Worm (Caenorhabditis elegans) whole organism, young adult: ENCODE results near the gene npr-32.
A peak's percentile ranks its signal among the peaks of the same experiment; 100 is the strongest.

Experiments used
- B0019.2 ChIP-seq: fragments of 200-800 bp; sonication (Bioruptor generic); conservative IDR thresholded peaks from 2 replicates; pipeline ENCODE4 v1.3.6; 2022; ENCODE audit warnings: missing genetic modification reagents, missing genetic modification characterization, missing compliant biosample characterization
- B0261.1 ChIP-seq: sonication (generic microtip); optimal IDR thresholded peaks from 2 replicates; lab custom pipeline; 2016; ENCODE audit warnings: mild to moderate bottlenecking, missing genetic modification characterization, moderate library complexity, missing compliant biosample characterization
- C06A6.2 ChIP-seq: fragments of 200-800 bp; sonication (Bioruptor generic); conservative IDR thresholded peaks from 2 replicates; pipeline ENCODE4 v1.3.6; 2022; ENCODE audit warnings: missing genetic modification characterization, missing compliant biosample characterization
- C17E4.6 ChIP-seq: fragments of 200-800 bp; sonication (Bioruptor generic); IDR thresholded peaks from 2 replicates; pipeline ENCODE4 v1.3.6; 2022; ENCODE audit warnings: missing genetic modification reagents, missing genetic modification characterization, missing compliant biosample characterization
- F22D6.2 ChIP-seq: sonication (generic microtip); optimal IDR thresholded peaks from 2 replicates; lab custom pipeline; 2016; ENCODE audit warnings: mild to moderate bottlenecking, missing genetic modification characterization, missing compliant biosample characterization
- F33H1.4 ChIP-seq: fragments of 200-800 bp; sonication (Bioruptor generic); IDR thresholded peaks from 2 replicates; pipeline ENCODE4 v1.3.6; 2022; ENCODE audit warnings: missing genetic modification reagents, missing genetic modification characterization, missing compliant biosample characterization
- F39B2.1 ChIP-seq: fragments of 200-800 bp; sonication (Bioruptor generic); IDR thresholded peaks from 2 replicates; pipeline ENCODE4 v1.3.6; 2022; ENCODE audit warnings: missing genetic modification reagents, missing genetic modification characterization, missing compliant biosample characterization
- F55B11.4 ChIP-seq: sonication (generic microtip); optimal IDR thresholded peaks from 2 replicates; lab custom pipeline; 2016; ENCODE audit warnings: missing compliant biosample characterization, missing genetic modification characterization, borderline replicate concordance; ENCODE audit not compliant: insufficient read depth
- F57A8.1 ChIP-seq: fragments of 200-800 bp; sonication (Bioruptor generic); optimal IDR thresholded peaks from 2 replicates; lab custom pipeline; 2018; ENCODE audit warnings: mild to moderate bottlenecking, missing genetic modification characterization, moderate library complexity, missing compliant biosample characterization
- K11D2.4 ChIP-seq: fragments of 200-800 bp; sonication (Bioruptor generic); IDR thresholded peaks from 2 replicates; pipeline ENCODE4 v1.3.6; 2022; ENCODE audit warnings: missing genetic modification reagents, missing genetic modification characterization, missing compliant biosample characterization
- T26A5.8 ChIP-seq: sonication (generic microtip); optimal IDR thresholded peaks from 2 replicates; lab custom pipeline; 2016; ENCODE audit warnings: missing genetic modification characterization, missing compliant biosample characterization
- akir-1 ChIP-seq: fragments of 200-800 bp; sonication (Bioruptor generic); optimal IDR thresholded peaks from 2 replicates; lab custom pipeline; 2018; ENCODE audit warnings: mild to moderate bottlenecking, missing genetic modification characterization, moderate library complexity, missing compliant biosample characterization
- aptf-2 ChIP-seq: fragments of 200-800 bp; sonication (Bioruptor generic); conservative IDR thresholded peaks from 2 replicates; pipeline ENCODE4 v1.3.6; 2022; ENCODE audit warnings: missing genetic modification reagents, missing genetic modification characterization, missing compliant biosample characterization
- attf-5 ChIP-seq: fragments of 200-800 bp; sonication (Bioruptor generic); optimal IDR thresholded peaks from 2 replicates; lab custom pipeline; 2018; ENCODE audit warnings: mild to moderate bottlenecking, missing genetic modification characterization, missing compliant biosample characterization
- ccch-3 ChIP-seq: fragments of 200-800 bp; sonication (Bioruptor generic); optimal IDR thresholded peaks from 2 replicates; lab custom pipeline; 2018; ENCODE audit warnings: mild to moderate bottlenecking, missing genetic modification characterization, missing compliant biosample characterization
- ceh-40 ChIP-seq: fragments of 200-800 bp; sonication (Bioruptor generic); IDR thresholded peaks from 2 replicates; pipeline ENCODE4 v1.3.6; 2022; ENCODE audit warnings: missing genetic modification characterization, missing compliant biosample characterization
- ceh-58 ChIP-seq: fragments of 200-800 bp; sonication (Bioruptor generic); IDR thresholded peaks from 2 replicates; pipeline ENCODE4 v1.3.6; 2022; ENCODE audit warnings: missing genetic modification characterization, missing compliant biosample characterization
- chd-7 ChIP-seq: sonication (generic microtip); optimal IDR thresholded peaks from 2 replicates; lab custom pipeline; 2016; ENCODE audit warnings: mild to moderate bottlenecking, missing genetic modification characterization, moderate library complexity, missing compliant biosample characterization
- dox-1 ChIP-seq: fragments of 200-800 bp; sonication (Bioruptor generic); IDR thresholded peaks from 2 replicates; pipeline ENCODE4 v1.3.6; 2022; ENCODE audit warnings: missing genetic modification reagents, missing genetic modification characterization, missing compliant biosample characterization
- dpff-1 ChIP-seq: sonication (generic microtip); optimal IDR thresholded peaks from 2 replicates; lab custom pipeline; 2017; ENCODE audit warnings: mild to moderate bottlenecking, missing genetic modification characterization, missing compliant biosample characterization
- egl-44 ChIP-seq: fragments of 200-800 bp; sonication (Bioruptor generic); IDR thresholded peaks from 2 replicates; pipeline ENCODE4 v1.3.6; 2022; ENCODE audit warnings: missing genetic modification reagents, missing genetic modification characterization, missing compliant biosample characterization
- egrh-3 ChIP-seq: fragments of 200-800 bp; sonication (Bioruptor generic); IDR thresholded peaks from 2 replicates; pipeline ENCODE4 v1.3.6; 2022; ENCODE audit warnings: missing genetic modification reagents, missing genetic modification characterization, missing compliant biosample characterization
- ekl-4 ChIP-seq: fragments of 200-800 bp; sonication (Bioruptor generic); IDR thresholded peaks from 2 replicates; pipeline ENCODE4 v1.3.6; 2022; ENCODE audit warnings: missing genetic modification reagents, missing genetic modification characterization, missing compliant biosample characterization
- ets-4 ChIP-seq: fragments of 200-800 bp; sonication (Bioruptor generic); optimal IDR thresholded peaks from 2 replicates; lab custom pipeline; 2018; ENCODE audit warnings: mild to moderate bottlenecking, missing genetic modification characterization, missing compliant biosample characterization
- gei-17 ChIP-seq: fragments of 200-800 bp; sonication (Bioruptor generic); optimal IDR thresholded peaks from 2 replicates; lab custom pipeline; 2018; ENCODE audit warnings: mild to moderate bottlenecking, missing genetic modification characterization, missing compliant biosample characterization
- hlh-12 ChIP-seq: sonication (generic microtip); optimal IDR thresholded peaks from 2 replicates; lab custom pipeline; 2016; ENCODE audit warnings: missing genetic modification characterization, missing compliant biosample characterization
- hlh-26 ChIP-seq: fragments of 200-800 bp; sonication (Bioruptor generic); conservative IDR thresholded peaks from 2 replicates; pipeline ENCODE4 v1.3.6; 2022; ENCODE audit warnings: missing genetic modification reagents, missing genetic modification characterization, missing compliant biosample characterization
- hmg-20 ChIP-seq: fragments of 200-800 bp; sonication (Bioruptor generic); IDR thresholded peaks from 2 replicates; pipeline ENCODE4 v1.3.6; 2022; ENCODE audit warnings: missing genetic modification reagents, missing genetic modification characterization, missing compliant biosample characterization
- hsf-1 ChIP-seq: fragments of 200-800 bp; sonication (Bioruptor generic); IDR thresholded peaks from 2 replicates; pipeline ENCODE4 v1.3.6; 2022; ENCODE audit warnings: missing genetic modification reagents, missing genetic modification characterization, missing compliant biosample characterization
- lag-1 ChIP-seq: fragments of 200-800 bp; sonication (Bioruptor generic); IDR thresholded peaks from 2 replicates; pipeline ENCODE4 v1.3.6; 2022; ENCODE audit warnings: missing genetic modification reagents, missing genetic modification characterization, missing compliant biosample characterization
- lin-40 ChIP-seq: sonication (generic microtip); optimal IDR thresholded peaks from 2 replicates; lab custom pipeline; 2016; ENCODE audit warnings: missing genetic modification characterization, mild to moderate bottlenecking, missing compliant biosample characterization, missing genotype, missing genetic modification reagents
- madf-10 ChIP-seq: sonication (generic microtip); optimal IDR thresholded peaks from 2 replicates; lab custom pipeline; 2016; ENCODE audit warnings: mild to moderate bottlenecking, missing genetic modification characterization, missing compliant biosample characterization
- madf-6 ChIP-seq: fragments of 200-800 bp; sonication (Bioruptor generic); IDR thresholded peaks from 2 replicates; pipeline ENCODE4 v1.3.6; 2022; ENCODE audit warnings: missing genetic modification reagents, missing genetic modification characterization, missing compliant biosample characterization
- mes-4 ChIP-seq: sonication (generic microtip); optimal IDR thresholded peaks from 2 replicates; lab custom pipeline; 2016; ENCODE audit warnings: missing genotype, missing genetic modification characterization, missing compliant biosample characterization
- mxl-1 ChIP-seq: sonication (generic microtip); optimal IDR thresholded peaks from 2 replicates; lab custom pipeline; 2016; ENCODE audit warnings: missing genetic modification characterization, missing compliant biosample characterization
- nfyb-1 ChIP-seq: fragments of 200-800 bp; sonication (Bioruptor generic); IDR thresholded peaks from 2 replicates; pipeline ENCODE4 v1.3.6; 2022; ENCODE audit warnings: missing genetic modification reagents, missing genetic modification characterization, missing compliant biosample characterization
- nhr-27 ChIP-seq: fragments of 200-800 bp; sonication (Bioruptor generic); optimal IDR thresholded peaks from 2 replicates; lab custom pipeline; 2018; ENCODE audit warnings: mild to moderate bottlenecking, missing genetic modification characterization, moderate library complexity, missing compliant biosample characterization
- pbrm-1 ChIP-seq: fragments of 200-800 bp; sonication (Bioruptor generic); IDR thresholded peaks from 2 replicates; pipeline ENCODE4 v1.3.6; 2022; ENCODE audit warnings: missing genetic modification reagents, missing genetic modification characterization, missing compliant biosample characterization
- rcor-1 ChIP-seq: fragments of 200-800 bp; sonication (Bioruptor generic); IDR thresholded peaks from 2 replicates; pipeline ENCODE4 v1.3.6; 2022; ENCODE audit warnings: missing genetic modification reagents, missing genetic modification characterization, missing compliant biosample characterization
- snpc-4 ChIP-seq, 5 experiments: fragments of 150-350 bp in 1 of 5; sonication (generic microtip) in 4 of 5; optimal IDR thresholded peaks; 2 replicates each; lab custom pipeline; 2014 to 2018; ENCODE audit warnings: missing genetic modification characterization in 5 of 5, missing biosample characterization in 3 of 5, antibody characterized with exemption in 2 of 5, mild to moderate bottlenecking in 2 of 5, missing compliant biosample characterization in 2 of 5, missing genotype in 2 of 5, moderate library complexity in 2 of 5, missing genetic modification reagents in 1 of 5
- xnd-1 ChIP-seq: sonication (generic microtip); optimal IDR thresholded peaks from 2 replicates; lab custom pipeline; 2016; ENCODE audit warnings: missing genotype, missing genetic modification reagents, missing genetic modification characterization, missing compliant biosample characterization
- zfh-2 ChIP-seq: fragments of 200-800 bp; sonication (Bioruptor generic); conservative IDR thresholded peaks from 2 replicates; pipeline ENCODE4 v1.3.6; 2022; ENCODE audit warnings: missing genetic modification reagents, missing genetic modification characterization, missing compliant biosample characterization
- zim-3 ChIP-seq: sonication (generic microtip); optimal IDR thresholded peaks from 2 replicates; lab custom pipeline; 2017; ENCODE audit warnings: mild to moderate bottlenecking, missing genetic modification characterization, moderate library complexity, missing compliant biosample characterization
- ztf-18 ChIP-seq: sonication (generic microtip); optimal IDR thresholded peaks from 2 replicates; lab custom pipeline; 2016; ENCODE audit warnings: missing genotype, mild to moderate bottlenecking, missing genetic modification characterization, missing compliant biosample characterization
- ztf-22 ChIP-seq: fragments of 200-800 bp; sonication (Bioruptor generic); optimal IDR thresholded peaks from 2 replicates; lab custom pipeline; 2018; ENCODE audit warnings: mild to moderate bottlenecking, missing genetic modification characterization, moderate library complexity, missing compliant biosample characterization
- ztf-28 ChIP-seq: fragments of 200-800 bp; sonication (Bioruptor generic); IDR thresholded peaks from 2 replicates; pipeline ENCODE4 v1.3.6; 2022; ENCODE audit warnings: missing genetic modification reagents, missing genetic modification characterization, missing compliant biosample characterization
- ztf-3 ChIP-seq: fragments of 200-800 bp; sonication (Bioruptor generic); optimal IDR thresholded peaks from 2 replicates; lab custom pipeline; 2018; ENCODE audit warnings: mild to moderate bottlenecking, missing genetic modification characterization, missing compliant biosample characterization
- ztf-6 ChIP-seq: fragments of 200-800 bp; sonication (Bioruptor generic); IDR thresholded peaks from 2 replicates; pipeline ENCODE4 v1.3.6; 2022; ENCODE audit warnings: missing genetic modification reagents, missing genetic modification characterization, missing compliant biosample characterization

npr-32 gene

DNA sequence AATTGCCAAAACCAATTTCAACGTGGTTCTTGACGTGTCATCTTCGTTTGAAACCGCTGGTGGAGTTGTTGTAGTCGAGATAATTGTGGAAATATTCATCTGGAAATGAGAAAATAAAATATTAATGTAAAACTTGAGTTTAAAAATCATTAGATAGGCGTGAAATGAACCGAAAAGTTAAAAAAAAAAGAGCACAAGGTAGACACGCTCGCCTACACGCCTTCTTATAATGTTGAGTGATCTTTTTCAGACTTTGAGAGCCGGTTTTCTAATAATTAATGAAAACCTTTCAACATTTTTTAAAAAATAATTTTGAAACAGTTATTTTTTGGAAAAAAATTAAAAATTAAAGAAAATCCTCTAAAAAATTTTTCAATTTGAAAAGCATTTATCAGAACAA, at the start of gene npr-32:
Gene npr-32 (minus strand): TSS at position 101 of the 400 bp plus-strand sequence.
- no peak for TF ChIP-seq egl-44 (GFP tag; lab: Robert Waterston, UW)
- TF ChIP-seq attf-5 (GFP tag; lab: Kevin White, UChicago), result no peak
- no peak for TF ChIP-seq madf-6 (GFP tag; lab: Robert Waterston, UW)
- TF ChIP-seq ztf-28 (GFP tag; lab: Robert Waterston, UW), result no peak
- TF ChIP-seq hlh-26 (GFP tag; lab: Robert Waterston, UW), result no peak
- no peak for TF ChIP-seq aptf-2
- no peak for TF ChIP-seq akir-1
- no peak for TF ChIP-seq hsf-1 (GFP tag; lab: Robert Waterston, UW)
- no peak for TF ChIP-seq egrh-3 (GFP tag; lab: Robert Waterston, UW)
- TF ChIP-seq ccch-3 (GFP tag; lab: Kevin White, UChicago), result no peak
- no peak for TF ChIP-seq F55B11.4 (tag; lab: Kevin White, UChicago)
- TF ChIP-seq, all 124 proteins: peak for 0

DNA sequence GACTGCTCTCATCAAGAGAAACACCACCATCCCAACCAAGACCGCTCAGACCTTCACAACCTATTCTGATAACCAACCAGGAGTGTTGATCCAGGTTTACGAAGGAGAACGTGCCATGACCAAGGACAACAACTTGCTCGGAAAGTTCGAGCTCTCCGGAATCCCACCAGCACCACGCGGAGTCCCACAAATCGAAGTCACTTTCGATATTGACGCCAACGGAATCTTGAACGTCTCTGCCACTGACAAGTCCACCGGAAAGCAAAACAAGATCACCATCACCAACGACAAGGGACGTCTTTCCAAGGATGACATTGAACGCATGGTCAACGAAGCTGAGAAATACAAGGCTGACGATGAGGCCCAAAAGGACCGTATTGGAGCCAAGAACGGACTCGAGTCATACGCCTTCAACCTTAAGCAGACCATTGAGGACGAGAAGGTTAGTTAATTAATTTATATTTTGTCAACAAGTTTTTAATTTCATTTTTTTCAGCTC, 49.6 kb upstream of the npr-32 start:
- no peak for TF ChIP-seq ceh-58 (GFP tag; lab: Robert Waterston, UW)
- TF ChIP-seq ekl-4, result 0 out of 2 replicates have a peak, but pooled peaks have one; percentile 6
- TF ChIP-seq hmg-20, result no peak
- TF ChIP-seq zfh-2 (GFP tag; lab: Robert Waterston, UW), result no peak
- TF ChIP-seq F39B2.1, result no peak
- TF ChIP-seq ceh-40 (GFP tag; lab: Robert Waterston, UW), result no peak
- TF ChIP-seq ztf-6 (GFP tag; lab: Robert Waterston, UW), result no peak
- TF ChIP-seq F22D6.2 (tag; lab: Kevin White, UChicago), result no peak
- TF ChIP-seq C06A6.2 (GFP tag; lab: Robert Waterston, UW), result no peak
- TF ChIP-seq K11D2.4 (GFP tag; lab: Robert Waterston, UW), result no peak
- TF ChIP-seq snpc-4 (GFP tag; optimal IDR thresholded peaks at IDR 0.05; lab: Kevin White, UChicago), result no peak
- TF ChIP-seq snpc-4 (tag; optimal IDR thresholded peaks at IDR 0.05; lab: Kevin White, UChicago), result no peak
- no peak for TF ChIP-seq ztf-18
- no peak for TF ChIP-seq dpff-1 (tag; lab: Kevin White, UChicago)
- no peak for TF ChIP-seq madf-10 (tag; lab: Kevin White, UChicago)
- TF ChIP-seq xnd-1, result no peak
- TF ChIP-seq mxl-1 (tag; lab: Kevin White, UChicago), result no peak
- TF ChIP-seq lag-1 (GFP tag; lab: Robert Waterston, UW), result no peak
- TF ChIP-seq gei-17 (GFP tag; lab: Kevin White, UChicago), result no peak
- no peak for TF ChIP-seq mes-4
- TF ChIP-seq F33H1.4 (GFP tag; lab: Robert Waterston, UW), result no peak
- no peak for TF ChIP-seq ccch-3 (GFP tag; lab: Kevin White, UChicago)
- TF ChIP-seq F57A8.1 (GFP tag; lab: Kevin White, UChicago), result peak; percentile 10
- TF ChIP-seq zim-3 (tag; lab: Kevin White, UChicago), result no peak
- TF ChIP-seq chd-7 (tag; lab: Kevin White, UChicago), result no peak
- no peak for TF ChIP-seq rcor-1 (GFP tag; lab: Robert Waterston, UW)
- TF ChIP-seq B0019.2 (GFP tag; lab: Robert Waterston, UW), result no peak
- peak; percentile 2; the same call in 1 of the 2 replicates for TF ChIP-seq dox-1 (GFP tag; lab: Robert Waterston, UW)
- TF ChIP-seq B0261.1 (tag; lab: Kevin White, UChicago), result no peak
- TF ChIP-seq pbrm-1 (GFP tag; lab: Robert Waterston, UW), result no peak
- no peak for TF ChIP-seq ztf-22 (GFP tag; lab: Kevin White, UChicago)
- TF ChIP-seq nfyb-1, result peak; percentile 2; the same call in 1 of the 2 replicates
- no peak for TF ChIP-seq T26A5.8 (tag; lab: Kevin White, UChicago)
- no peak for TF ChIP-seq hlh-12 (tag; lab: Kevin White, UChicago)
- TF ChIP-seq ztf-3 (GFP tag; lab: Kevin White, UChicago), result no peak
- no peak for TF ChIP-seq nhr-27 (tag; lab: Kevin White, UChicago)
- no peak for TF ChIP-seq ets-4 (GFP tag; lab: Kevin White, UChicago)
- TF ChIP-seq ztf-28 (GFP tag; lab: Robert Waterston, UW), result no peak
- no peak for TF ChIP-seq C17E4.6
- no peak for TF ChIP-seq lin-40
